Worm (Caenorhabditis elegans) whole organism, midembryonic: ENCODE results near the gene C08F1.11.
A peak's percentile ranks its signal among the peaks of the same experiment; 100 is the strongest.
"Not testable (repeated sequence)": the region's sequence is repeated elsewhere in the genome, so short reads cannot be mapped to it uniquely, and the experiment has no call there.

ENCODE experiments used
- T22C8.4 ChIP-seq: fragments of 200-800 bp; sonication (Bioruptor generic); IDR thresholded peaks from 2 replicates; pipeline ENCODE4 v1.3.6; 2022; ENCODE audit warnings: missing genetic modification characterization, missing compliant biosample characterization
- cog-1 ChIP-seq: sonication (generic microtip); optimal IDR thresholded peaks from 2 replicates; lab custom pipeline; 2016; ENCODE audit warnings: missing genetic modification characterization, missing compliant biosample characterization
- flt-1 ChIP-seq: fragments of 200-800 bp; sonication (Bioruptor generic); IDR thresholded peaks from 2 replicates; pipeline ENCODE4 v1.3.6; 2022; ENCODE audit warnings: missing genetic modification characterization, missing compliant biosample characterization
- klf-2 ChIP-seq: fragments of 200-800 bp; sonication (Bioruptor generic); conservative IDR thresholded peaks from 2 replicates; pipeline ENCODE4 v1.3.6; 2022; ENCODE audit warnings: missing genetic modification reagents, missing genetic modification characterization, missing compliant biosample characterization
- med-1 ChIP-seq: sonication (generic microtip); optimal IDR thresholded peaks from 2 replicates; lab custom pipeline; 2017; ENCODE audit warnings: missing genetic modification characterization, mild to moderate bottlenecking, missing compliant biosample characterization, antibody characterized with exemption, missing genetic modification reagents; ENCODE audit not compliant: insufficient read depth
- ref-1 ChIP-seq: fragments of 200-800 bp; sonication (Bioruptor generic); conservative IDR thresholded peaks from 2 replicates; pipeline ENCODE4 v1.3.6; 2022; ENCODE audit warnings: missing genetic modification reagents, missing genetic modification characterization, missing compliant biosample characterization
- tab-1 ChIP-seq: fragments of 200-800 bp; sonication (Bioruptor generic); IDR thresholded peaks from 2 replicates; pipeline ENCODE4 v1.3.6; 2022; ENCODE audit warnings: missing genetic modification characterization, missing compliant biosample characterization
- ztf-23 ChIP-seq: fragments of 200-800 bp; sonication (Bioruptor generic); IDR thresholded peaks from 2 replicates; pipeline ENCODE4 v1.3.6; 2022; ENCODE audit warnings: missing genetic modification reagents, missing genetic modification characterization, missing compliant biosample characterization
- ztf-29 ChIP-seq: fragments of 200-800 bp; sonication (Bioruptor generic); IDR thresholded peaks from 2 replicates; pipeline ENCODE4 v1.3.6; 2022; ENCODE audit warnings: missing genetic modification reagents, missing genetic modification characterization, missing compliant biosample characterization

C08F1.11 gene

DNA sequence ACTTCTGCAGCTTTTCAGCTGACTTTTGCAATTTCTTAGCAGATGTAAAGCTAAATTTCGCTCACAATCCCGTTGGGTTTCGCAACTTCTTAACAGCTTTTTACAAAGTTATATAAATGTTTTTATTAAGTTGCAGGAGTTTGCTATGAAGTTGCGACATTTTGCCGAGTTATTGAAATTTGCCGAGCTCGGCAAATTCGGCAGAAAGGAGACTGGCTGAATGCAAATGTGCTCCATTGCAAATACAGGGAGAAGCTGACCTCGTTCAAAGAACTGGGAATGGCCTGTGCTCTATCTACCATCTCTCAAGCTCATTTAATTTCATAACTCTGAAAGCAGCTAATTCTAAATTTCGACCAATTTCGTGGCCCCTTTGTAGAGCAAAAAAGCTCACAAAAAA, at the start of gene C08F1.11:
TSS of gene C08F1.11 (minus strand) at position 101 of the 400 bp plus-strand sequence.
- TF ChIP-seq tab-1 (GFP tag; lab: Robert Waterston, UW) (no peak), klf-2 (GFP tag; lab: Robert Waterston, UW) (no peak), ref-1 (GFP tag; lab: Robert Waterston, UW) (no peak), cog-1 (tag; lab: Kevin White, UChicago) (no peak), ztf-29 (GFP tag; lab: Robert Waterston, UW) (no peak), flt-1 (GFP tag; lab: Robert Waterston, UW) (no peak), T22C8.4 (GFP tag; lab: Robert Waterston, UW) (no peak), ztf-23 (GFP tag; lab: Robert Waterston, UW) (no peak), med-1 (GFP tag; lab: Kevin White, UChicago) (no peak)

DNA sequence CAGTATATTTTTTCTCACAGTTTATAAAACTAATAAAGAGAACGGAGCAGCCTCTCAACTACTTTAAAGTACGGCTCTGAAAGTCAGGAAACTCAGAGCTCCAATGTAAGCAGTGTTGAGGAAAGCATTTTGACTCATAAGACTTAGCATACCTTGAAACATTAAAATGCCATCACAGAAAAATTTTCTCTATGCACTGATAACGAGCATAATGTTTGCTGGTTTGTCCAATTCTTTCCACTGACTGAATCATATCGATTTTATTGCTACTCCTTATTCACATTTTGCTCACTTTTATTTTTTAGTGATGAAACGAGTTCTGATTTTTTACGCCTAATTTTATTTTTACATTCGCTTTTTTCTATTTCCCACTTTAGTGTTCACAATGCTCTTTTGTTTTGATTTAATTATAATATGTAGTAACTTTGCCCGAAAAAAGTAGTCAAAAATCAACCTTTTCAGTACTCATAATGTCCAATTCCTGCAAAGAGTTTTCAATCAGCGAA, 47.2 kb upstream of the C08F1.11 start, which contains the start of gene math-39:
TSS of gene math-39 (plus strand) at position 456 of the 506 bp plus-strand sequence.
- TF ChIP-seq ztf-29 (GFP tag; lab: Robert Waterston, UW) (no peak), T22C8.4 (GFP tag; lab: Robert Waterston, UW) (no peak), ztf-23 (GFP tag; lab: Robert Waterston, UW) (no peak), tab-1 (GFP tag; lab: Robert Waterston, UW) (no peak), ref-1 (GFP tag; lab: Robert Waterston, UW) (no peak), klf-2 (GFP tag; lab: Robert Waterston, UW) (no peak), cog-1 (tag; lab: Kevin White, UChicago) (no peak), flt-1 (GFP tag; lab: Robert Waterston, UW) (no peak), med-1 (GFP tag; lab: Kevin White, UChicago) (no peak)

DNA sequence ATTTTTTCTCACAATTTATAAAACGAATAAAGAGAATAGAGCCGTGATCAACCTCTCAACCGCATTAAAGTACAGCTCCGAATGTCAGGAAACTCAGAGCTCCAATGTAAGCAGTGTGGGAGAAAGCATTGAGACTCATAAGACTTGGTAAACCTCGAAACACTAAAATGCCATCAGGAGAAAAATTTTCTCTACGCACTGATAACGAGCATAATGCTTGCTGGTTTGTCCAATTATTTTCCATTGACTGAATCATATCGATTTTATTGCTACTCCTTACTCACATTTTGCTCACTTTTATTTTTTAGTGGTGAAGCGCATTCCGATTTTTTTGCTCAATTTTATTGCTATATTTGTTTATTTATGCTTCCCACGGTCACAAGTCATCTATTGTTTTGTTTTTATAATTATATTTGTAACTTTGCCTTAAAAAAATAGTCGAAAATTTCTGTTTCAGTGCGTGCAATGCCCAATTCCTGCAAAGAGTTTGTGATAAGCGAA, 45.5 kb upstream of the C08F1.11 start, which contains the start of gene math-40:
TSS of gene math-40 (plus strand) at position 451 of the 501 bp plus-strand sequence.
- TF ChIP-seq ref-1 (GFP tag; lab: Robert Waterston, UW) (no peak), ztf-29 (GFP tag; lab: Robert Waterston, UW) (no peak), flt-1 (GFP tag; lab: Robert Waterston, UW) (no peak), tab-1 (GFP tag; lab: Robert Waterston, UW) (no peak), klf-2 (GFP tag; lab: Robert Waterston, UW) (no peak), T22C8.4 (GFP tag; lab: Robert Waterston, UW) (no peak), med-1 (GFP tag; lab: Kevin White, UChicago) (no peak), ztf-23 (GFP tag; lab: Robert Waterston, UW) (no peak), cog-1 (tag; lab: Kevin White, UChicago) (no peak)

- not testable (repeated sequence) for TF ChIP-seq ref-1, T22C8.4, ztf-23 (GFP tag; lab: Robert Waterston, UW)
Observed at ce11 chrII:1824329-1824728, 39.6 kb upstream of the C08F1.11 start, which contains the start of gene math-41. math-41 (plus strand) TSS chrII:1824629.

- TF ChIP-seq flt-1 (GFP tag; lab: Robert Waterston, UW) (no peak), med-1 (GFP tag; lab: Kevin White, UChicago) (no peak), ztf-29 (GFP tag; lab: Robert Waterston, UW) (no peak), T22C8.4 (GFP tag; lab: Robert Waterston, UW) (no peak), cog-1 (tag; lab: Kevin White, UChicago) (no peak), tab-1 (GFP tag; lab: Robert Waterston, UW) (no peak), klf-2 (GFP tag; lab: Robert Waterston, UW) (no peak), ztf-23 (GFP tag; lab: Robert Waterston, UW) (no peak), ref-1 (GFP tag; lab: Robert Waterston, UW) (no peak)
Observed at ce11 chrII:1820774-1821173, 36.1 kb upstream of the C08F1.11 start, which contains the start of gene fbxa-3. fbxa-3 (minus strand) TSS chrII:1820874.

- TF ChIP-seq tab-1 (GFP tag; lab: Robert Waterston, UW) (no peak), flt-1 (GFP tag; lab: Robert Waterston, UW) (peak; percentile 51; the same call in 1 of the 2 replicates), ztf-29 (GFP tag; lab: Robert Waterston, UW) (no peak), ref-1 (GFP tag; lab: Robert Waterston, UW) (no peak), med-1 (GFP tag; lab: Kevin White, UChicago) (no peak), ztf-23 (GFP tag; lab: Robert Waterston, UW) (no peak), T22C8.4 (GFP tag; lab: Robert Waterston, UW) (no peak)
Observed at ce11 chrII:1819944-1820570, 35.4 kb upstream of the C08F1.11 start, which contains the start of gene fbxc-19. fbxc-19 (plus strand) TSS chrII:1820479.

- TF ChIP-seq ztf-29 (GFP tag; lab: Robert Waterston, UW) (no peak), T22C8.4 (GFP tag; lab: Robert Waterston, UW) (no peak), ref-1 (GFP tag; lab: Robert Waterston, UW) (no peak), cog-1 (tag; lab: Kevin White, UChicago) (no peak), med-1 (GFP tag; lab: Kevin White, UChicago) (no peak)
Observed at ce11 chrII:1818300-1818699, 33.6 kb upstream of the C08F1.11 start, which contains the start of gene fbxb-10. fbxb-10 (minus strand) TSS chrII:1818400.

- TF ChIP-seq ztf-29 (GFP tag; lab: Robert Waterston, UW) (no peak), klf-2 (GFP tag; lab: Robert Waterston, UW) (no peak), ztf-23 (GFP tag; lab: Robert Waterston, UW) (no peak), T22C8.4 (GFP tag; lab: Robert Waterston, UW) (no peak), ref-1 (GFP tag; lab: Robert Waterston, UW) (no peak)
Observed at ce11 chrII:1816053-1816452, 31.4 kb upstream of the C08F1.11 start.
